Worm (Caenorhabditis elegans): ENCODE measurements around the gene Y51A2B.5.

Y51A2B.5 gene

ce11 chrV:18420797-18421196 lies 31.7 kb downstream of the Y51A2B.5 start, which contains the start of gene srj-26:
Gene srj-26, plus strand, starts transcription at chrV:18421097.
- TF ChIP-seq sdc-2 (tag; optimal IDR thresholded peaks at IDR 0.05) (no peak), ceh-19 (GFP tag; optimal IDR thresholded peaks at IDR 0.05) (no peak), ceh-30 (tag; optimal IDR thresholded peaks at IDR 0.05) (no peak), nhr-232 (tag; optimal IDR thresholded peaks at IDR 0.05) (no peak), lim-6 (tag; optimal IDR thresholded peaks at IDR 0.05) (no peak), ceh-45 (GFP tag; IDR thresholded peaks at IDR 0.05) (no peak), ceh-2 (tag; optimal IDR thresholded peaks at IDR 0.05) (no peak), fkh-6 (tag; optimal IDR thresholded peaks at IDR 0.05) (no peak), npax-4 (tag; optimal IDR thresholded peaks at IDR 0.05) (no peak), K02D7.2 (tag; optimal IDR thresholded peaks at IDR 0.05) (no peak), sox-4 (tag; optimal IDR thresholded peaks at IDR 0.05) (no peak), mec-3 (tag; optimal IDR thresholded peaks at IDR 0.05; ENCODE audit: borderline replicate concordance) (no peak), C08G9.2 (tag; optimal IDR thresholded peaks at IDR 0.05) (no peak), unc-86 (tag; optimal IDR thresholded peaks at IDR 0.05) (no peak), ets-4 (tag; optimal IDR thresholded peaks at IDR 0.05) (no peak), nfya-1 (tag; optimal IDR thresholded peaks at IDR 0.05) (no peak)

- TF ChIP-seq pha-2 (tag; optimal IDR thresholded peaks at IDR 0.05): no peak
Measured at ce11 chrV:18424471-18424870, 35.4 kb downstream of the Y51A2B.5 start, which contains the start of gene ZK262.4. Gene ZK262.4, minus strand, starts transcription at chrV:18424571.

ce11 chrV:18425544-18425943 lies 36.5 kb downstream of the Y51A2B.5 start, which contains the start of gene ZK262.19:
Gene ZK262.19, minus strand, starts transcription at chrV:18425644.
- no peak for TF ChIP-seq odd-2 (tag; optimal IDR thresholded peaks at IDR 0.05)
- no peak for TF ChIP-seq dve-1 (tag; optimal IDR thresholded peaks at IDR 0.05)
- no peak for TF ChIP-seq K09A11.1 (tag; optimal IDR thresholded peaks at IDR 0.05; ENCODE audit: insufficient read depth)
- TF ChIP-seq tbx-7 (tag; optimal IDR thresholded peaks at IDR 0.05): no peak
- no peak for TF ChIP-seq ceh-34 (tag; optimal IDR thresholded peaks at IDR 0.05)

- TF ChIP-seq unc-86 (tag; optimal IDR thresholded peaks at IDR 0.05): no peak
- no peak for TF ChIP-seq ceh-45 (GFP tag; IDR thresholded peaks at IDR 0.05)
- no peak for TF ChIP-seq mec-3 (tag; optimal IDR thresholded peaks at IDR 0.05; ENCODE audit: borderline replicate concordance)
- TF ChIP-seq elt-2 (tag; optimal IDR thresholded peaks at IDR 0.05): no peak
- TF ChIP-seq ahr-1 (tag; optimal IDR thresholded peaks at IDR 0.05): no peak
- TF ChIP-seq K09A11.1 (tag; optimal IDR thresholded peaks at IDR 0.05; ENCODE audit: insufficient read depth): no peak
- no peak for TF ChIP-seq unc-55 (GFP tag; optimal IDR thresholded peaks at IDR 0.05)
- TF ChIP-seq nfya-1 (tag; optimal IDR thresholded peaks at IDR 0.05): no peak
- TF ChIP-seq dmd-4 (tag; optimal IDR thresholded peaks at IDR 0.05; ENCODE audit: borderline replicate concordance): no peak
- TF ChIP-seq pha-2 (tag; optimal IDR thresholded peaks at IDR 0.05): no peak
- no peak for TF ChIP-seq unc-42 (tag; optimal IDR thresholded peaks at IDR 0.05)
- TF ChIP-seq tbx-2 (tag; optimal IDR thresholded peaks at IDR 0.05): no peak
- TF ChIP-seq ztf-16 (tag; optimal IDR thresholded peaks at IDR 0.05): no peak
- no peak for TF ChIP-seq lin-11 (tag; optimal IDR thresholded peaks at IDR 0.05)
- TF ChIP-seq K02D7.2 (tag; optimal IDR thresholded peaks at IDR 0.05): no peak
- TF ChIP-seq sox-2 (GFP tag; IDR thresholded peaks at IDR 0.05): no peak
- TF ChIP-seq hlh-13 (GFP tag; optimal IDR thresholded peaks at IDR 0.05): no peak
Measured at ce11 chrV:18426280-18426679, 37.2 kb downstream of the Y51A2B.5 start, which contains the start of gene srw-83. Gene srw-83, plus strand, starts transcription at chrV:18426580.

- no peak for TF ChIP-seq madf-2 (tag; optimal IDR thresholded peaks at IDR 0.05)
Measured at ce11 chrV:18430826-18431225, 41.7 kb downstream of the Y51A2B.5 start.

- TF ChIP-seq pat-9 (tag; optimal IDR thresholded peaks at IDR 0.05) (no peak), sdc-2 (tag; optimal IDR thresholded peaks at IDR 0.05) (no peak), unc-3 (GFP tag; conservative IDR thresholded peaks at IDR 0.05) (no peak), unc-3 (tag; optimal IDR thresholded peaks at IDR 0.05) (no peak), pha-4 (tag; optimal IDR thresholded peaks at IDR 0.05) (no peak), sox-2 (GFP tag; IDR thresholded peaks at IDR 0.05) (no peak), ref-2 (tag; optimal IDR thresholded peaks at IDR 0.05) (no peak), odd-2 (tag; optimal IDR thresholded peaks at IDR 0.05) (no peak), mec-3 (tag; optimal IDR thresholded peaks at IDR 0.05; ENCODE audit: borderline replicate concordance) (no peak), eyg-1 (tag; optimal IDR thresholded peaks at IDR 0.05) (no peak), ceh-18 (tag; optimal IDR thresholded peaks at IDR 0.05) (no peak), sox-4 (tag; optimal IDR thresholded peaks at IDR 0.05) (no peak), fkh-6 (tag; optimal IDR thresholded peaks at IDR 0.05) (no peak), dve-1 (tag; optimal IDR thresholded peaks at IDR 0.05) (no peak), F13H6.1 (tag; optimal IDR thresholded peaks at IDR 0.05) (no peak), hlh-30 (tag; optimal IDR thresholded peaks at IDR 0.05; ENCODE audit: insufficient read depth) (no peak), nhr-232 (tag; optimal IDR thresholded peaks at IDR 0.05) (no peak), ceh-19 (GFP tag; optimal IDR thresholded peaks at IDR 0.05) (no peak)
Measured at ce11 chrV:18431450-18431849, 42.4 kb downstream of the Y51A2B.5 start, which contains the start of gene srw-82. Gene srw-82, plus strand, starts transcription at chrV:18431750.
